Worm (Caenorhabditis elegans) whole organism, late embryonic: ENCODE results near the gene lem-2.

Experiments
- C38D4.7 ChIP-seq: fragments of 200-800 bp; sonication (Bioruptor generic); optimal IDR thresholded peaks from 2 replicates; lab custom pipeline; 2018; ENCODE audit warnings: mild to moderate bottlenecking, missing genetic modification characterization, moderate library complexity, missing compliant biosample characterization
- K02D7.2 ChIP-seq: sonication (generic microtip); optimal IDR thresholded peaks from 2 replicates; lab custom pipeline; 2017; ENCODE audit warnings: mild to moderate bottlenecking, missing genetic modification characterization, missing compliant biosample characterization
- K09A11.1 ChIP-seq: sonication (generic microtip); optimal IDR thresholded peaks from 2 replicates; lab custom pipeline; 2017; ENCODE audit warnings: antibody characterized with exemption, mild to moderate bottlenecking, missing genetic modification characterization, missing compliant biosample characterization; ENCODE audit not compliant: insufficient read depth
- ahr-1 ChIP-seq: sonication (generic microtip); optimal IDR thresholded peaks from 2 replicates; lab custom pipeline; 2016; ENCODE audit warnings: missing genetic modification characterization, missing compliant biosample characterization
- ceh-14 ChIP-seq: sonication (generic microtip); optimal IDR thresholded peaks from 2 replicates; lab custom pipeline; 2016; ENCODE audit warnings: missing genotype, missing genetic modification characterization, missing compliant biosample characterization
- ceh-18 ChIP-seq: sonication (generic microtip); optimal IDR thresholded peaks from 2 replicates; lab custom pipeline; 2016; ENCODE audit warnings: missing genetic modification characterization, missing compliant biosample characterization
- ceh-19 ChIP-seq: fragments of 200-800 bp; sonication (Bioruptor generic); optimal IDR thresholded peaks from 2 replicates; lab custom pipeline; 2018; ENCODE audit warnings: mild to moderate bottlenecking, missing genetic modification characterization, missing compliant biosample characterization
- ceh-2 ChIP-seq: sonication (generic microtip); optimal IDR thresholded peaks from 2 replicates; lab custom pipeline; 2016; ENCODE audit warnings: missing genotype, missing genetic modification characterization, missing compliant biosample characterization
- ceh-22 ChIP-seq: sonication (generic microtip); optimal IDR thresholded peaks from 2 replicates; lab custom pipeline; 2017; ENCODE audit warnings: missing biosample characterization, missing genetic modification characterization
- ceh-31 ChIP-seq: sonication (generic microtip); optimal IDR thresholded peaks from 2 replicates; lab custom pipeline; 2016; ENCODE audit warnings: missing genetic modification characterization, missing compliant biosample characterization
- ceh-34 ChIP-seq: sonication (generic microtip); optimal IDR thresholded peaks from 2 replicates; lab custom pipeline; 2016; ENCODE audit warnings: mild to moderate bottlenecking, missing genetic modification characterization, missing compliant biosample characterization
- ceh-45 ChIP-seq: fragments of 200-800 bp; sonication (Bioruptor generic); IDR thresholded peaks from 2 replicates; pipeline ENCODE4 v1.3.6; 2022; ENCODE audit warnings: missing genetic modification reagents, missing genetic modification characterization, missing compliant biosample characterization
- ceh-48 ChIP-seq: sonication (generic microtip); optimal IDR thresholded peaks from 2 replicates; lab custom pipeline; 2016; ENCODE audit warnings: missing genetic modification characterization, inconsistent platforms, missing compliant biosample characterization
- che-1 ChIP-seq: sonication (generic microtip); optimal IDR thresholded peaks from 2 replicates; lab custom pipeline; 2016; ENCODE audit warnings: mild to moderate bottlenecking, missing genetic modification characterization, missing compliant biosample characterization
- dmd-4 ChIP-seq: sonication (generic microtip); optimal IDR thresholded peaks from 2 replicates; lab custom pipeline; 2016; ENCODE audit warnings: borderline replicate concordance, missing genetic modification characterization, missing compliant biosample characterization
- elt-4 ChIP-seq: sonication (generic microtip); optimal IDR thresholded peaks from 2 replicates; lab custom pipeline; 2016; ENCODE audit warnings: missing genetic modification characterization, missing compliant biosample characterization
- ets-4 ChIP-seq: sonication (generic microtip); optimal IDR thresholded peaks from 2 replicates; lab custom pipeline; 2016; ENCODE audit warnings: missing genetic modification characterization, missing compliant biosample characterization
- eyg-1 ChIP-seq: sonication (generic microtip); optimal IDR thresholded peaks from 2 replicates; lab custom pipeline; 2016; ENCODE audit warnings: missing genotype, missing genetic modification characterization, missing compliant biosample characterization
- fax-1 ChIP-seq: sonication (generic microtip); optimal IDR thresholded peaks from 2 replicates; lab custom pipeline; 2016; ENCODE audit warnings: missing genotype, missing genetic modification characterization, missing compliant biosample characterization
- hlh-15 ChIP-seq: sonication (generic microtip); optimal IDR thresholded peaks from 2 replicates; lab custom pipeline; 2016; ENCODE audit warnings: missing genetic modification characterization, missing compliant biosample characterization
- hlh-30 ChIP-seq: sonication (generic microtip); optimal IDR thresholded peaks from 2 replicates; lab custom pipeline; 2017; ENCODE audit warnings: antibody characterized with exemption, missing genetic modification characterization, missing compliant biosample characterization; ENCODE audit not compliant: insufficient read depth
- hlh-6 ChIP-seq: sonication (generic microtip); optimal IDR thresholded peaks from 2 replicates; lab custom pipeline; 2016; ENCODE audit warnings: missing genotype, missing genetic modification characterization, missing compliant biosample characterization
- nfya-1 ChIP-seq: sonication (generic microtip); optimal IDR thresholded peaks from 2 replicates; lab custom pipeline; 2017; ENCODE audit warnings: missing genetic modification characterization, mild to moderate bottlenecking, missing compliant biosample characterization, antibody characterized with exemption, moderate library complexity
- pag-3 ChIP-seq: sonication (generic microtip); optimal IDR thresholded peaks from 2 replicates; lab custom pipeline; 2016; ENCODE audit warnings: missing compliant biosample characterization, missing genetic modification characterization, borderline replicate concordance
- pax-1 ChIP-seq: fragments of 150-350 bp; optimal IDR thresholded peaks from 2 replicates; lab custom pipeline; 2014; ENCODE audit warnings: missing biosample characterization, missing genetic modification characterization
- pha-4 ChIP-seq: fragments of 150-350 bp; optimal IDR thresholded peaks from 2 replicates; lab custom pipeline; 2018; ENCODE audit warnings: missing biosample characterization, missing genetic modification reagents, missing genetic modification characterization
- pros-1 ChIP-seq: fragments of 150-350 bp; optimal IDR thresholded peaks from 2 replicates; lab custom pipeline; 2014; ENCODE audit warnings: missing biosample characterization, missing genetic modification reagents, missing genetic modification characterization
- sdc-2 ChIP-seq: sonication (generic microtip); optimal IDR thresholded peaks from 2 replicates; lab custom pipeline; 2016; ENCODE audit warnings: missing genotype, missing genetic modification characterization, missing compliant biosample characterization
- sox-4 ChIP-seq: sonication (generic microtip); optimal IDR thresholded peaks from 2 replicates; lab custom pipeline; 2017; ENCODE audit warnings: mild to moderate bottlenecking, missing genetic modification characterization, inconsistent platforms, missing compliant biosample characterization
- tbx-2 ChIP-seq: sonication (generic microtip); optimal IDR thresholded peaks from 2 replicates; lab custom pipeline; 2016; ENCODE audit warnings: missing genetic modification characterization, missing compliant biosample characterization
- tbx-7 ChIP-seq: sonication (generic microtip); optimal IDR thresholded peaks from 2 replicates; lab custom pipeline; 2016; ENCODE audit warnings: missing genotype, missing genetic modification characterization, missing compliant biosample characterization
- ttx-3 ChIP-seq: sonication (generic microtip); optimal IDR thresholded peaks from 2 replicates; lab custom pipeline; 2016; ENCODE audit warnings: missing genetic modification reagents, missing genetic modification characterization, missing compliant biosample characterization
- zip-5 ChIP-seq: sonication (generic microtip); optimal IDR thresholded peaks from 2 replicates; lab custom pipeline; 2016; ENCODE audit warnings: missing genetic modification characterization, missing compliant biosample characterization

lem-2 gene

DNA sequence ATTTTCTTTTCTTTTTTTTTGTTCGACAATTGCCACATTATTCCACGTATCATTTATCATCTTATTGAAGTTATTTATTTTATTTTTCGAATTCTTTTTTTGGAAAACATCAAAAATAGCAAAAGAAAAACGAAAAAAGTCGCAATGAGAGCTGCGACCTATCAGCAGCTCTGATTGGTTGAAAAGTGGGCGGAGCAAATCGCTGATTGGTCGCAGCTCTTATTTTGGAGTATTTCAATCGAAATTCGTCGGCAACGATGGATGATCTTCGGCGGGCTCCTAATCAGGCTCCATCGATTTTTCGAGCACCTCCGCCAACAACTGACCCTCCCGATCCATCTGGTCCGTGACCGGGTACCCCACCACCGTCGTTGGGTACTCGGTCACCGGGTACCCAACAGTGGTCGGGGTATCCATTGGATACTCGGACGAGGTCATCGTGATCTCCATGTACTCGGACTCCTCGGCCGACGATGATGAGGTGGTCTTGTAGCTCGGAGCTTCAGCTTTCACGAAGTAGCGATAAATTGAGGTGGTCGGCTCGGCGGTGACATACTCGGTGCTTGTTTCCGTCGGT lies 26.6 kb downstream of the lem-2 start:
- TF ChIP-seq tbx-7 (tag; lab: Kevin White, UChicago) (no peak), nfya-1 (tag; lab: Kevin White, UChicago) (peak; percentile 93)

DNA sequence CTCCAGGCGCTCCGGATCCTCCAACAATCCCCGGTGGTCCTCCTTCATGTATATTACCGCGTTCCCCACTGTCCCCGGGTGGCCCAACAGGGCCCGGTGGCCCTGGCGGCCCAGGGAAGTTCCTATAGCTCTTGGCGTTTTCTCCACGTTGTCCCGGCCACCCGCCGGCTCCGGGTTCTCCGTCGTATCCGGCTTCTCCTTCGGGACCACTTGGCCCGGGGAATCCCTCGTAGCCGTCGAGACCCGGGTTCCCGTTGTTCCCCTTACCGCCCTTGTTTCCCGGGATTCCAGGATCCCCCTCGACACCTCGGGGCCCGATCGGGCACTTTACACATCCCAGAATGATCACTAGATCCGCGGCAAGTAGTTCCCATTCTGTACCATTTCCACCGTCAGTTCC lies 27.9 kb downstream of the lem-2 start:
- no peak for TF ChIP-seq ttx-3 (tag; lab: Kevin White, UChicago)
- no peak for TF ChIP-seq sox-4 (tag; lab: Kevin White, UChicago)
- no peak for TF ChIP-seq hlh-30 (tag; lab: Kevin White, UChicago)
- TF ChIP-seq tbx-2, result no peak
- no peak for TF ChIP-seq ceh-19 (GFP tag; lab: Kevin White, UChicago)
- no peak for TF ChIP-seq ceh-45
- TF ChIP-seq che-1 (tag; lab: Kevin White, UChicago), result no peak
- TF ChIP-seq ceh-14, result no peak
- TF ChIP-seq fax-1 (tag; lab: Kevin White, UChicago), result no peak
- TF ChIP-seq K02D7.2 (tag; lab: Kevin White, UChicago), result no peak
- TF ChIP-seq pros-1, result no peak
- no peak for TF ChIP-seq ceh-22 (tag; lab: Kevin White, UChicago)
- no peak for TF ChIP-seq hlh-15 (tag; lab: Kevin White, UChicago)
- no peak for TF ChIP-seq ceh-31 (tag; lab: Kevin White, UChicago)
- no peak for TF ChIP-seq hlh-6 (tag; lab: Kevin White, UChicago)

DNA sequence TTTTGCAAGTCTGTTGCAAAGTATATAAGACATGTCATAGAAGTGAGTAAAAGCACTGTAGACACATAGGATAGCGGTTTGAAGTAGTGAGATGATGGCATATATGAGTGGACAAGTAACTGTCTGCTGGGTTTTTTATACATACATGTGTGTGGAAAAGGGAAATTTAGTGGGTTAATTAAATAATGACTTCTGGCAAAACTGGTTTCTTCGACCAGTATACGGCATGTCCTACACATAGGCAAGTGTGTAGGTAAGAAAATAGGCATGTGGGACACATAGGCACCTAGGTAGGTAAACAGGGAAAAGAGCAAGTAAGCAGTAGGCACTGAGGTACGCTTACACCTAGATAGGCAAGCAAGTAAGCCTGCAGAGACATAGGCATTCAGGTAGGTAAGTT lies 31.3 kb downstream of the lem-2 start, which contains the start of gene col-87:
Gene col-87 (minus strand): TSS at position 101 of the 400 bp plus-strand sequence.
- TF ChIP-seq ahr-1 (tag; lab: Kevin White, UChicago) (no peak), C38D4.7 (GFP tag; lab: Kevin White, UChicago) (no peak), ceh-18 (tag; lab: Kevin White, UChicago) (no peak)

DNA sequence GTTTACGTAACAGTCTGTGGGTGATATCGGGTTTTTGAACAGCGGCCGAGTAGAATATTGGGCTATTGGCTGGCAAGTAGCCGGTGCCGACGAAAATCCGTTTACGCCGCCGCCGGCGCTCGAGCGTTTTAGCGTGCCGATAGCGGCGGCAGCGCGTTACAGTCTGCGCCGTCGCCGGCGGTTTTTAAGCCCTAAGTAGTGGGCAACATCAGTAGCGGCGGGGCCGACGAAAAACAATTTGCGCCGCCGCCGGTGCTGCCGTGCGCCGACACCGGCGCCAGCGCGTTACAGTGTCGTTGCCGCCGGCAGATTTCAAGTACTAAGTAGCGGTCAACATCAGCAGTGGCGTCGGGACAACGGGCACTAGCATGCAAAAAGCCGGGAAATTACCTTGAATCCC lies 32.6 kb downstream of the lem-2 start:
- TF ChIP-seq eyg-1 (tag; lab: Kevin White, UChicago) (no peak), zip-5 (no peak), pha-4 (tag; lab: Kevin White, UChicago) (no peak), ceh-48 (tag; lab: Kevin White, UChicago) (no peak), ahr-1 (tag; lab: Kevin White, UChicago) (no peak), ceh-2 (tag; lab: Kevin White, UChicago) (no peak), pax-1 (tag; lab: Kevin White, UChicago) (no peak), ets-4 (tag; lab: Kevin White, UChicago) (no peak), pag-3 (no peak)

DNA sequence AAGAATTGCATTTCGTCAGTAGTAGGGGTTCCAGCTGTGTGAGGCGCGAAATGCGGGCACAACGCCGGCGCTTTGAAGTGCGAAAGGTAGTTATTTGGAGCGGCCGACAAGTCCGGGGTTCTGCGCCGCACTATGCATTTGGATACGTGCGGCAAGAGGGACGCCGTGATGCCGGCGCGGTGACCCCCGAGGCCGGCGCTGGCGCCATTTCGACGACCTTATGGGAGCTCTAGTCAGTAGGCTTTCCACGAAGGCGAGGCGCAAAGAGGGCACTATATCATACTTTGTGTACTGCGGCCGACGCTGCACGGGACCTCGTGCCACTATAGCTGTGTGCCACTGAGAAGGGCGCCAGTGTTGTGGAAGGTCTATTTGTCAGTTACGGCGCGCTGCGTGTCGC lies 33.6 kb downstream of the lem-2 start:
- TF ChIP-seq ceh-34 (no peak), sdc-2 (tag; lab: Kevin White, UChicago) (peak; percentile 17), elt-4 (tag; lab: Kevin White, UChicago) (peak; percentile 46)

DNA sequence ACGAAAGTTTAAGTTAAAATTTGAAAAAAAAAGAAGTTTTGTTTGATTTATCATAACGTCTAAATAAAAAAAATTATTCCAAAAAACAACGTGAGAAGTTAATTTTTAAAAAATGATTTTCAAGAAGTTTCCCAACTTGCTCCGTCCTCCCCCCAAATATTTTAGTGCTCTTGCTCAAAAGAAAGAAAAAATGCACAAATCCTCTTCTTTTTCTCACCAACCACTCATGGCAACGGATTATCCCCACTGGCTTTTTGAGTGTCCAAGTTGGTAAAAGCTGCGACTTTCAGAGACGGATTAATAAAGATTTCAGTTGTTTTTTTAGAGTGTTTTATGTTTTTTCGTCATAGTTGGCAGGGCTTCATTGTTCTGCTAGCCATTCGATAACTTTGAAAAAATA lies 34.3 kb downstream of the lem-2 start, which contains the start of gene Y39G8C.2:
Gene Y39G8C.2 (minus strand): TSS at position 101 of the 400 bp plus-strand sequence.
- TF ChIP-seq dmd-4 (tag; lab: Kevin White, UChicago) (no peak), ceh-22 (tag; lab: Kevin White, UChicago) (no peak), K09A11.1 (no peak), ets-4 (tag; lab: Kevin White, UChicago) (no peak), ttx-3 (tag; lab: Kevin White, UChicago) (no peak)
